Worm (Caenorhabditis elegans): Measurements from ENCODE around the gene F54C8.7.
A peak's percentile ranks its signal among the peaks of the same experiment; 100 is the strongest.

Gene F54C8.7

ce11 chrIII:9496083-9496482 lies 42.2 kb upstream of the F54C8.7 start:
- TF ChIP-seq mab-9 (GFP tag; IDR thresholded peaks at IDR 0.05) (no peak), efl-1 (optimal IDR thresholded peaks at IDR 0.05) (no peak), efl-1 (GFP tag; optimal IDR thresholded peaks at IDR 0.05 in 1 of 2) (peak in 1 of 2 experiments; percentile 90), mep-1 (tag; optimal IDR thresholded peaks at IDR 0.05) (no peak), fos-1 (tag; optimal IDR thresholded peaks at IDR 0.05) (no peak), pqm-1 (tag; optimal IDR thresholded peaks at IDR 0.05) (no peak)

DNA sequence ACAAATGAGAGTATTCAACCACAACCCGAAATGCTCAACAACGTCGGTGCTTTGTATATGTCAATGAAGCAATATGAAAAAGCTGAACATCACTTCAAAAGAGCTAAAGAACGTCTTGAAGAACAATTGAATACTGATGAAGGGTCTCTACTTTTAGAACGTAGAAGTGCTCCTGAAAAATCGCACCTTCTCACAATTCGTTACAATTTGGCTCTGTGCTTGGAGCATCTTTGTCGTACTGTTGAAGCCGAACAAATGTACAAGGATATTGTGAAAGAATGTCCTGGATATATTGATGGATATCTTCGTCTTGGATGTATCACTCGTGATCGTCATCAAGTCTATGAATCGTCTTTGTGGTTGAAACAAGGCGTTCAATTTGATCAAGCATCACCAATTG lies 40.3 kb upstream of the F54C8.7 start:
- TF ChIP-seq efl-1 (optimal IDR thresholded peaks at IDR 0.05) (no peak), efl-1 (GFP tag; optimal IDR thresholded peaks at IDR 0.05 in 1 of 2) (peak in 1 of 2 experiments; percentile 91), pqm-1 (tag; optimal IDR thresholded peaks at IDR 0.05) (no peak), ztf-11 (tag; optimal IDR thresholded peaks at IDR 0.05) (no peak)

- TF ChIP-seq aly-2 (tag; optimal IDR thresholded peaks at IDR 0.05) (no peak), vab-15 (tag; optimal IDR thresholded peaks at IDR 0.05) (no peak), nhr-47 (tag; optimal IDR thresholded peaks at IDR 0.05) (peak; percentile 13), lsy-2 (tag; optimal IDR thresholded peaks at IDR 0.05) (peak; percentile 14 to 47), efl-1 (optimal IDR thresholded peaks at IDR 0.05) (peak in 1 of 2 experiments; percentile 52), efl-1 (GFP tag; optimal IDR thresholded peaks at IDR 0.05 in 1 of 2) (peak; percentile 24 to 95), F16B12.6 (tag; optimal IDR thresholded peaks at IDR 0.05) (peak; percentile 86), dpl-1 (GFP tag; optimal IDR thresholded peaks at IDR 0.05) (peak; percentile 10 to 59 (median 48)), ceh-82 (tag; optimal IDR thresholded peaks at IDR 0.05) (peak in 1 of 3 experiments; percentile 0), lin-35 (GFP tag; optimal IDR thresholded peaks at IDR 0.05) (peak; percentile 13 to 53), nhr-71 (tag; optimal IDR thresholded peaks at IDR 0.05) (peak; percentile 11), zip-4 (GFP tag; optimal IDR thresholded peaks at IDR 0.05) (peak; percentile 25), unc-98 (GFP tag; IDR thresholded peaks at IDR 0.05) (no peak), Y116A8C.19 (tag; optimal IDR thresholded peaks at IDR 0.05; ENCODE audit: borderline replicate concordance) (no peak), snu-23 (GFP tag; optimal IDR thresholded peaks at IDR 0.05) (peak; percentile 24)
Measured at ce11 chrIII:9490783-9491547, 37.1 kb upstream of the F54C8.7 start, which contains the start of the genes dars-1 and ctr-9. Gene dars-1 (minus strand): TSS chrIII:9491215. Gene ctr-9 (plus strand): TSS chrIII:9491396.

DNA sequence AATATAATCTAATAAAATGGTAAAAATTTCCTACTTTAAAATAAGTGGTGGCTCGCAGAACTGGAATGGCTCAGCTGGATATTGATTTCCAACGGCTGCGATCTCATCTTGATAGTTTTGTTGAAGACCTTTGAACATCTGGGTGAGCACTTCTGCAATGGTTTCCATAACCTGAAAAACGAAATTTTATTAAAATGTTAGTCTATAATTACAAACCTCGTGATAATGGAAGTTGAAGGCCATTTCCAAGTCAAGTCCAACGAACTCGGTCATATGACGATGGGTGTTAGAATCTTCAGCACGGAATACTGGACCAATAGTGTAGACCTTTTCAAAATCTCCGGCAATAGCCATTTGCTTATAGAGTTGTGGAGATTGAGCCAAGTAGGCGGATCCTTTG lies 35.9 kb upstream of the F54C8.7 start:
- TF ChIP-seq efl-1 (optimal IDR thresholded peaks at IDR 0.05) (no peak), efl-1 (GFP tag; optimal IDR thresholded peaks at IDR 0.05 in 1 of 2) (peak in 1 of 2 experiments; percentile 91), tbx-2 (tag; optimal IDR thresholded peaks at IDR 0.05) (no peak)

ce11 chrIII:9488431-9488830 lies 34.6 kb upstream of the F54C8.7 start, which contains the start of gene nlp-36:
Gene nlp-36 (plus strand): TSS chrIII:9488731.
- no peak for TF ChIP-seq nhr-47 (tag; optimal IDR thresholded peaks at IDR 0.05)

- TF ChIP-seq elt-2 (tag; optimal IDR thresholded peaks at IDR 0.05) = no peak
- TF ChIP-seq mep-1 (tag; optimal IDR thresholded peaks at IDR 0.05) = no peak
- no peak for TF ChIP-seq ceh-90 (tag; optimal IDR thresholded peaks at IDR 0.05)
- no peak for TF ChIP-seq alr-1 (tag; optimal IDR thresholded peaks at IDR 0.05; ENCODE audit: borderline replicate concordance)
- TF ChIP-seq ces-1 (GFP tag; optimal IDR thresholded peaks at IDR 0.05) = no peak
- no peak for TF ChIP-seq dsc-1 (tag; optimal IDR thresholded peaks at IDR 0.05)
Measured at ce11 chrIII:9488027-9488426, 34.2 kb upstream of the F54C8.7 start.

DNA sequence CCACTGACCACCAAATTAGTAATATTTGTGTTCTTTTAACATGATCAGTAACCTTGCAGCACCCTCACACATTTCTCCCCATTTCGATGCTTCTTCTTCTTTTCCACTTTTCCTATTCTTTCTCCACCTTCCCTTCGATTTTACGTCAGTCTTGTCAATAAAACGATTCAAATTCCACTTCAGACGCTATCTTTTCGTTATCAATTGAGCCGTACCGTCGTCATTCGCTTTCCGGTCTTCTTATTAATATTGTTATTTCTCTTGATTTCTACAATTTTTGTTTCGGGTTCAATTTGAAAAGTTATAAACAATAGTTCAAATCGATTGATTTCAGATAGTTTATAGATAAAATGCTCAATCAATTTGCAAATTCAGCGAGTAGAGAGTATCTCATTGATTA lies 33.6 kb upstream of the F54C8.7 start:
- TF ChIP-seq rnt-1 (tag; optimal IDR thresholded peaks at IDR 0.05) = no peak
- no peak for TF ChIP-seq mep-1 (tag; optimal IDR thresholded peaks at IDR 0.05)
- TF ChIP-seq elt-2 (tag; optimal IDR thresholded peaks at IDR 0.05) = peak; percentile 6
